Fruit fly (Drosophila melanogaster) whole organism, adult: Measurements from ENCODE around the gene Pp2A-29B.

Experiments
- CG11617 ChIP-seq: fragments of 200-800 bp; sonication (Bioruptor generic); optimal IDR thresholded peaks from 2 replicates; lab custom pipeline; 2017; ENCODE audit warnings: mild to moderate bottlenecking, missing biosample characterization, missing genetic modification reagents, missing genetic modification characterization
- CG14711 ChIP-seq: fragments of 200-800 bp; sonication (Bioruptor generic); optimal IDR thresholded peaks from 2 replicates; lab custom pipeline; 2018; ENCODE audit warnings: missing biosample characterization, mild to moderate bottlenecking, missing genetic modification characterization, moderate library complexity
- CG5204 ChIP-seq: fragments of 200-800 bp; sonication (Bioruptor generic); optimal IDR thresholded peaks from 2 replicates; lab custom pipeline; 2016; ENCODE audit warnings: missing biosample characterization, missing genetic modification characterization
- Hr96 ChIP-seq: fragments of 200-800 bp; sonication (Bioruptor generic); optimal IDR thresholded peaks from 2 replicates; lab custom pipeline; 2016; ENCODE audit warnings: missing biosample characterization, missing genetic modification characterization
- Mnt ChIP-seq: fragments of 200-800 bp; sonication (Bioruptor generic); optimal IDR thresholded peaks from 2 replicates; lab custom pipeline; 2016; ENCODE audit warnings: missing biosample characterization, mild to moderate bottlenecking, missing genetic modification characterization
- bab1 ChIP-seq: fragments of 200-800 bp; sonication (Bioruptor generic); optimal IDR thresholded peaks from 3 replicates; lab custom pipeline; 2019; ENCODE audit warnings: missing biosample characterization, mild to moderate bottlenecking, missing genetic modification characterization, moderate library complexity
- cic ChIP-seq: fragments of 200-800 bp; sonication (Bioruptor generic); optimal IDR thresholded peaks from 2 replicates; lab custom pipeline; 2017; ENCODE audit warnings: missing biosample characterization, mild to moderate bottlenecking, missing genetic modification characterization, moderate library complexity
- kay ChIP-seq: fragments of 200-800 bp; sonication (Bioruptor generic); peaks from one replicate; lab custom pipeline; 2016; ENCODE audit warnings: missing biosample characterization, missing genetic modification characterization, borderline replicate concordance
- ovo ChIP-seq: fragments of 200-800 bp; sonication (Bioruptor generic); optimal IDR thresholded peaks from 2 replicates; lab custom pipeline; 2016; ENCODE audit warnings: missing biosample characterization, missing genetic modification characterization
- tj ChIP-seq: fragments of 200-800 bp; sonication (Bioruptor generic); optimal IDR thresholded peaks from 3 replicates; lab custom pipeline; 2017; ENCODE audit warnings: missing biosample characterization, mild to moderate bottlenecking, missing genetic modification characterization, moderate library complexity

- TF ChIP-seq Mnt (GFP tag; lab: Kevin White, UChicago) (peak; percentile 94), CG5204 (GFP tag; lab: Kevin White, UChicago) (no peak), kay (GFP tag; lab: Kevin White, UChicago) (peak; percentile 97), CG11617 (GFP tag; lab: Kevin White, UChicago) (peak; percentile 99), tj (GFP tag; lab: Kevin White, UChicago) (peak; percentile 88), cic (GFP tag; lab: Kevin White, UChicago) (peak; percentile 93), bab1 (GFP tag; lab: Kevin White, UChicago) (peak; percentile 100), CG14711 (tag; lab: Kevin White, UChicago) (peak; percentile 99), Hr96 (peak; percentile 95), ovo (GFP tag; lab: Kevin White, UChicago) (peak; percentile 88)
These were observed 10.9 kb downstream of the Pp2A-29B start, which contains the start of the genes CG13390 and CG17294 for dm6 chr2L:8376717-8377116.
